Fruit fly (Drosophila melanogaster) whole organism, wandering third instar larva: ENCODE data around the gene Hsp23.

Source experiments
- Abd-B ChIP-seq: fragments of >200 bp; optimal IDR thresholded peaks from 2 replicates; lab custom pipeline; 2017; ENCODE audit warnings: missing biosample characterization, missing genetic modification characterization
- CG32264 ChIP-seq: fragments of 200-800 bp; sonication (Bioruptor generic); optimal IDR thresholded peaks from 2 replicates; lab custom pipeline; 2016; ENCODE audit warnings: missing biosample characterization, missing genetic modification characterization
- CG9705 ChIP-seq: fragments of 200-800 bp; sonication (Bioruptor generic); optimal IDR thresholded peaks from 2 replicates; lab custom pipeline; 2018; ENCODE audit warnings: missing biosample characterization, mild to moderate bottlenecking, missing genetic modification characterization
- CrebA ChIP-seq: fragments of 200-800 bp; sonication (Bioruptor generic); optimal IDR thresholded peaks from 2 replicates; lab custom pipeline; 2016; ENCODE audit warnings: missing biosample characterization, mild to moderate bottlenecking, missing genetic modification characterization, borderline replicate concordance
- Dfd ChIP-seq: fragments of >200 bp; optimal IDR thresholded peaks from 2 replicates; lab custom pipeline; 2017; ENCODE audit warnings: missing biosample characterization, missing genetic modification characterization
- Dif ChIP-seq: fragments of 200-275, 200-300 bp; sonication (Bioruptor generic); optimal IDR thresholded peaks from 2 replicates; lab custom pipeline; 2018; ENCODE audit warnings: missing biosample characterization, missing genetic modification characterization; ENCODE audit not compliant: partially characterized antibody
- GATAd ChIP-seq: sonication (Bioruptor generic); optimal IDR thresholded peaks from 2 replicates; lab custom pipeline; 2016; ENCODE audit warnings: missing biosample characterization, missing genetic modification characterization
- HLH106 ChIP-seq: fragments of 200-800 bp; optimal IDR thresholded peaks from 3 replicates; lab custom pipeline; 2019; ENCODE audit warnings: missing biosample characterization, mild to moderate bottlenecking, missing genetic modification characterization, moderate library complexity
- Hnf4 ChIP-seq: fragments of 200-800 bp; sonication (Bioruptor generic); optimal IDR thresholded peaks from 2 replicates; lab custom pipeline; 2016; ENCODE audit warnings: missing biosample characterization, mild to moderate bottlenecking, missing genetic modification characterization
- Hr78 ChIP-seq: fragments of >200 bp; optimal IDR thresholded peaks from 2 replicates; lab custom pipeline; 2017; ENCODE audit warnings: missing biosample characterization, missing genetic modification characterization
- Hr83 ChIP-seq: fragments of 200-300 bp; sonication (Bioruptor generic); optimal IDR thresholded peaks from 2 replicates; lab custom pipeline; 2016; ENCODE audit warnings: missing biosample characterization, mild to moderate bottlenecking, missing genetic modification characterization, moderate library complexity; ENCODE audit not compliant: poor library complexity, severe bottlenecking
- Jra ChIP-seq: sonication (Bioruptor generic); optimal IDR thresholded peaks from 2 replicates; lab custom pipeline; 2016; ENCODE audit warnings: missing biosample characterization, missing genetic modification characterization
- Mio ChIP-seq: sonication (Bioruptor generic); optimal IDR thresholded peaks from 2 replicates; lab custom pipeline; 2016; ENCODE audit warnings: missing biosample characterization, missing genetic modification characterization
- Myc ChIP-seq: fragments of >200 bp; optimal IDR thresholded peaks from 2 replicates; lab custom pipeline; 2017
- N ChIP-seq: fragments of >200 bp; optimal IDR thresholded peaks from 2 replicates; lab custom pipeline; 2018; ENCODE audit warnings: missing biosample characterization, missing external identifiers, missing genetic modification characterization
- OdsH ChIP-seq: fragments of 200-800 bp; sonication (Bioruptor generic); optimal IDR thresholded peaks from 2 replicates; lab custom pipeline; 2016; ENCODE audit warnings: missing biosample characterization, mild to moderate bottlenecking, missing genetic modification characterization
- Rel ChIP-seq, 2 experiments: fragments of 200-800 bp; sonication (Bioruptor generic) in 1 of 2; optimal IDR thresholded peaks; 2 replicates in 1 of 2; 3 replicates in 1 of 2; lab custom pipeline; 2016 to 2019; ENCODE audit warnings: mild to moderate bottlenecking in 2 of 2, missing biosample characterization in 2 of 2, missing genetic modification characterization in 2 of 2, moderate library complexity in 1 of 2
- Sp1 ChIP-seq: fragments of 200-800 bp; sonication (Bioruptor generic); optimal IDR thresholded peaks from 3 replicates; lab custom pipeline; 2019; ENCODE audit warnings: missing biosample characterization, mild to moderate bottlenecking, missing genetic modification characterization, moderate library complexity
- Vsx2 ChIP-seq: fragments of 200-300, 225-300 bp; sonication (Bioruptor generic); optimal IDR thresholded peaks from 2 replicates; lab custom pipeline; 2018; ENCODE audit warnings: missing biosample characterization, missing genetic modification characterization; ENCODE audit not compliant: partially characterized antibody
- br ChIP-seq: fragments of 200-800 bp; sonication (Bioruptor generic); optimal IDR thresholded peaks from 2 replicates; lab custom pipeline; 2016; ENCODE audit warnings: missing biosample characterization, missing genetic modification characterization
- brk ChIP-seq: fragments of 200-800 bp; sonication (Bioruptor generic); optimal IDR thresholded peaks from 2 replicates; lab custom pipeline; 2016; ENCODE audit warnings: missing biosample characterization, mild to moderate bottlenecking, missing genetic modification characterization
- dl ChIP-seq, 2 experiments: fragments of 175-275, 200-275 bp in 1 of 2; fragments of 200-275 bp in 1 of 2; sonication (Bioruptor generic); optimal IDR thresholded peaks; lab custom pipeline; 2018; ENCODE audit warnings: mild to moderate bottlenecking in 2 of 2, missing biosample characterization in 2 of 2, missing genetic modification characterization in 2 of 2, moderate library complexity in 2 of 2; ENCODE audit not compliant: partially characterized antibody in 2 of 2, insufficient read depth in 1 of 2
- dmrt93B ChIP-seq: fragments of 200-800 bp; sonication (Bioruptor generic); optimal IDR thresholded peaks from 2 replicates; lab custom pipeline; 2018; ENCODE audit warnings: missing biosample characterization, mild to moderate bottlenecking, missing genetic modification characterization
- dsf ChIP-seq: sonication (Bioruptor generic); optimal IDR thresholded peaks from 2 replicates; lab custom pipeline; 2016; ENCODE audit warnings: missing biosample characterization, missing genetic modification characterization, borderline replicate concordance
- ey ChIP-seq: fragments of 200-800 bp; sonication (Bioruptor generic); optimal IDR thresholded peaks from 2 replicates; lab custom pipeline; 2016; ENCODE audit warnings: missing biosample characterization, missing genetic modification characterization
- foxo ChIP-seq, 2 experiments: fragments of 200-800 bp; sonication (Bioruptor generic); optimal IDR thresholded peaks; 2 replicates in 1 of 2; 3 replicates in 1 of 2; lab custom pipeline; 2016 to 2017; ENCODE audit warnings: missing biosample characterization in 2 of 2, missing genetic modification characterization in 2 of 2
- fru ChIP-seq: fragments of 200-800 bp; sonication (Bioruptor generic); optimal IDR thresholded peaks from 3 replicates; lab custom pipeline; 2016; ENCODE audit warnings: missing biosample characterization, mild to moderate bottlenecking, missing genetic modification characterization
- h ChIP-seq: fragments of 200-800 bp; sonication (Bioruptor generic); optimal IDR thresholded peaks from 3 replicates; lab custom pipeline; 2016; ENCODE audit warnings: missing biosample characterization, mild to moderate bottlenecking, missing genetic modification characterization
- jim ChIP-seq: fragments of 175-275, 200-325 bp; sonication (Bioruptor generic); optimal IDR thresholded peaks from 2 replicates; lab custom pipeline; 2016; ENCODE audit warnings: missing biosample characterization, mild to moderate bottlenecking, missing genetic modification characterization
- lola ChIP-seq: fragments of >200 bp; optimal IDR thresholded peaks from 2 replicates; lab custom pipeline; 2017; ENCODE audit warnings: missing biosample characterization, missing genetic modification characterization
- pan ChIP-seq: fragments of >200 bp; optimal IDR thresholded peaks from 2 replicates; lab custom pipeline; 2017
- psq ChIP-seq: fragments of 200-800 bp; sonication (Bioruptor generic); optimal IDR thresholded peaks from 3 replicates; lab custom pipeline; 2017; ENCODE audit warnings: missing biosample characterization, mild to moderate bottlenecking, missing genetic modification characterization, moderate library complexity
- rgr ChIP-seq: fragments of 200-800 bp; sonication (Bioruptor generic); optimal IDR thresholded peaks from 3 replicates; lab custom pipeline; 2016; ENCODE audit warnings: missing biosample characterization, mild to moderate bottlenecking, missing genetic modification characterization
- sage ChIP-seq: fragments of 200-800 bp; sonication (Bioruptor generic); optimal IDR thresholded peaks from 2 replicates; lab custom pipeline; 2016; ENCODE audit warnings: missing biosample characterization, mild to moderate bottlenecking, missing genetic modification characterization
- sv ChIP-seq: fragments of 200-800 bp; sonication (Bioruptor generic); optimal IDR thresholded peaks from 3 replicates; lab custom pipeline; 2016; ENCODE audit warnings: missing biosample characterization, missing genetic modification characterization
- tai ChIP-seq: sonication (Bioruptor generic); optimal IDR thresholded peaks from 2 replicates; lab custom pipeline; 2016; ENCODE audit warnings: missing biosample characterization, missing genetic modification characterization
- usp ChIP-seq: fragments of >200 bp; optimal IDR thresholded peaks from 2 replicates; lab custom pipeline; 2017; ENCODE audit warnings: missing biosample characterization, missing genetic modification characterization
- woc ChIP-seq: sonication (Bioruptor generic); optimal IDR thresholded peaks from 2 replicates; lab custom pipeline; 2016; ENCODE audit warnings: missing biosample characterization, mild to moderate bottlenecking, missing genetic modification characterization

Gene Hsp23

dm6 chr3L:9375130-9375529 lies 6.6 kb upstream of the Hsp23 start, which contains the start of gene CG4461:
TSS of gene CG4461 (plus strand) at chr3L:9375430.
- TF ChIP-seq Dif (GFP tag; lab: Kevin White, UChicago) (no peak), usp (GFP tag; lab: Kevin White, UChicago) (no peak), Dfd (GFP tag; lab: Kevin White, UChicago) (no peak), sage (GFP tag; lab: Kevin White, UChicago) (no peak), Hr78 (GFP tag; lab: Kevin White, UChicago) (no peak), HLH106 (tag; lab: Kevin White, UChicago) (no peak), foxo (GFP tag; optimal IDR thresholded peaks at IDR 0.05; lab: Kevin White, UChicago) (no peak), dsf (GFP tag; lab: Kevin White, UChicago) (no peak), woc (GFP tag; lab: Kevin White, UChicago) (no peak), Vsx2 (GFP tag; lab: Kevin White, UChicago) (no peak)

dm6 chr3L:9376573-9376972 lies 5.1 kb upstream of the Hsp23 start:
- TF ChIP-seq HLH106 (tag; lab: Kevin White, UChicago) (no peak), Hr78 (GFP tag; lab: Kevin White, UChicago) (no peak), fru (GFP tag; lab: Kevin White, UChicago) (no peak), jim (GFP tag; lab: Kevin White, UChicago) (no peak), brk (GFP tag; lab: Kevin White, UChicago) (no peak), GATAd (GFP tag; lab: Kevin White, UChicago) (no peak), Myc (lab: Kevin White, UChicago) (no peak), psq (GFP tag; lab: Kevin White, UChicago) (no peak), Rel (GFP tag; optimal IDR thresholded peaks at IDR 0.05; lab: Kevin White, UChicago) (no peak), Rel (tag; optimal IDR thresholded peaks at IDR 0.05; lab: Kevin White, UChicago) (no peak), N (GFP tag; lab: Kevin White, UChicago) (no peak), Sp1 (GFP tag; lab: Kevin White, UChicago) (no peak), Vsx2 (GFP tag; lab: Kevin White, UChicago) (no peak), sv (no peak), Mio (GFP tag; lab: Kevin White, UChicago) (no peak), Hnf4 (GFP tag; lab: Kevin White, UChicago) (no peak), rgr (GFP tag; lab: Kevin White, UChicago) (no peak), Abd-B (GFP tag; lab: Kevin White, UChicago) (no peak), Hr83 (GFP tag; lab: Kevin White, UChicago) (no peak), CG32264 (GFP tag; lab: Kevin White, UChicago) (no peak)

- TF ChIP-seq Rel (GFP tag; optimal IDR thresholded peaks at IDR 0.05; lab: Kevin White, UChicago) (peak; percentile 0), Rel (tag; optimal IDR thresholded peaks at IDR 0.05; lab: Kevin White, UChicago) (peak; percentile 52), sage (GFP tag; lab: Kevin White, UChicago) (peak; percentile 89), dl (GFP tag; optimal IDR thresholded peaks at IDR 0.05; lab: Kevin White, UChicago; ENCODE audit: insufficient read depth in 1 of 2, partially characterized antibody in 2 of 2) (peak; percentile 23 to 25), brk (GFP tag; lab: Kevin White, UChicago) (peak; percentile 97), GATAd (GFP tag; lab: Kevin White, UChicago) (no peak), Abd-B (GFP tag; lab: Kevin White, UChicago) (no peak), h (GFP tag; lab: Kevin White, UChicago) (peak; percentile 97), dmrt93B (GFP tag; lab: Kevin White, UChicago) (peak; percentile 60), ey (peak; percentile 96), lola (GFP tag; lab: Kevin White, UChicago) (no peak), CG32264 (GFP tag; lab: Kevin White, UChicago) (peak; percentile 86), fru (GFP tag; lab: Kevin White, UChicago) (peak; percentile 95), br (GFP tag; lab: Kevin White, UChicago) (peak; percentile 95), foxo (GFP tag; optimal IDR thresholded peaks at IDR 0.05; lab: Kevin White, UChicago) (peak; percentile 52 to 94), HLH106 (tag; lab: Kevin White, UChicago) (peak; percentile 84), psq (GFP tag; lab: Kevin White, UChicago) (peak; percentile 94), usp (GFP tag; lab: Kevin White, UChicago) (no peak), Mio (GFP tag; lab: Kevin White, UChicago) (peak; percentile 30), woc (GFP tag; lab: Kevin White, UChicago) (peak; percentile 92), CG9705 (GFP tag; lab: Kevin White, UChicago) (no peak), Jra (GFP tag; lab: Kevin White, UChicago) (peak; percentile 87), CrebA (no peak), jim (GFP tag; lab: Kevin White, UChicago) (peak; percentile 79), Hr83 (GFP tag; lab: Kevin White, UChicago) (peak; percentile 6), Hnf4 (GFP tag; lab: Kevin White, UChicago) (peak; percentile 93), Vsx2 (GFP tag; lab: Kevin White, UChicago) (peak; percentile 67), rgr (GFP tag; lab: Kevin White, UChicago) (peak; percentile 96), Dif (GFP tag; lab: Kevin White, UChicago) (peak; percentile 66), N (GFP tag; lab: Kevin White, UChicago) (no peak), pan (no peak), dsf (GFP tag; lab: Kevin White, UChicago) (peak; percentile 59), tai (GFP tag; lab: Kevin White, UChicago) (no peak), Myc (lab: Kevin White, UChicago) (no peak), OdsH (GFP tag; lab: Kevin White, UChicago) (peak; percentile 96), Hr78 (GFP tag; lab: Kevin White, UChicago) (no peak), sv (peak; percentile 75)
Observed at dm6 chr3L:9377198-9378035, 4.3 kb upstream of the Hsp23 start, which contains the start of gene Hsp26. TSS of gene Hsp26 (minus strand) at chr3L:9377427.
